Worm (Caenorhabditis elegans) whole organism, L2 larva: ENCODE results near the gene osg-1.

Experiments
- lin-13 ChIP-seq: fragments of 150-350 bp; optimal IDR thresholded peaks from 2 replicates; lab custom pipeline; 2014; ENCODE audit warnings: missing biosample characterization, missing genetic modification reagents, missing genetic modification characterization
- nhr-237 ChIP-seq: fragments of 150-350 bp; optimal IDR thresholded peaks from 2 replicates; lab custom pipeline; 2014; ENCODE audit warnings: missing biosample characterization, missing genetic modification characterization
- nhr-25 ChIP-seq: fragments of 150-350 bp; sonication (generic microtip); optimal IDR thresholded peaks from 3 replicates; lab custom pipeline; 2014; ENCODE audit warnings: missing biosample characterization, missing genetic modification characterization

DNA sequence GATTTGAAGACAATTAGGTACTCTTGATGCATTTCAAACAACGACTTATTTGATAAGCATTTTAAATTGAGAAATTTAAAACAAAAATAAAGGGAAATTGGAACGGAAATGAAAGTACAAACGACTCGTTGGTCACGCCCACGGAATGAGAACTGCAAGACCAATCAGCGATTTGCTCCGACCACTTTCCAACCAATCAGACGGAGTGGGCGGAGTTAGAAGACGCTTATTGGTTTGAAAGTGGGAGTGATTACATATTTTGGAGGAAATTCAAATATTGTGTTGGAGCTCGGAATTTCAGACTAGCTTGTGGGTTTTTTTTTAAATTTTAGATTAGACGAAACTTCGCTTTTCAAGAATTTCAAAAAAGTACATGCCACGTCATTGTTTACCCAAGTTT is 18.3 kb upstream of the osg-1 start:
- TF ChIP-seq nhr-237 (tag; lab: Kevin White, UChicago) (no peak), nhr-25 (tag; lab: Kevin White, UChicago) (no peak), lin-13 (GFP tag; lab: Kevin White, UChicago) (no peak)
